Fruit fly (Drosophila melanogaster): ENCODE results near the gene pinta.

DNA sequence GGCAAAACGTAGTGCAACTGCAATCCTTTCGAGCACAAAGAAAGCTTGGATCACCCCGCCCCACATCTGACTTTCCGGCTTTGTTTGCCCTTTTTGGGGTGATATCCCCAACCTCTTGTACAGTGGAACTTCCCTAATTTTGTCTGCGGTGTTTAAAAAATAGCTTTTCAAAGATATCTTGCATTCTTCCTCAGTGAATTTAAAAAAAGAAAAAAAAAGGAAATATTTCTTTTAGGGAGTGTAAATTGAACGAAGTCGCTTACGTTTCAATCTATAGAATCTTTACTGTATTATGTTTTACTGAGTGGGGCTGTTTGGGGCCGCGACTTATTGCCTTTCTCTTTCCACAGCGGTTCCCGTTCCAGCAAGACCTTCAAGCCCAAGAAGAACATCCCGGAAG, 3.1 kb downstream of the pinta start:
- TF ChIP-seq h (optimal IDR thresholded peaks at IDR 0.05) (no peak), ttk (optimal IDR thresholded peaks at IDR 0.05) (no peak), psq (optimal IDR thresholded peaks at IDR 0.05) (no peak), Myc (optimal IDR thresholded peaks at IDR 0.05) (no peak), insv (optimal IDR thresholded peaks at IDR 0.05) (no peak)
